Fruit fly (Drosophila melanogaster) Kc167 (cell line): ENCODE data around the gene tal-1A.

Experiments
- Myc ChIP-seq: fragments of >200 bp; optimal IDR thresholded peaks from 2 replicates; lab custom pipeline; 2017; ENCODE audit warnings: missing external identifiers
- Sin3A ChIP-seq: fragments of >200 bp; optimal IDR thresholded peaks from 2 replicates; lab custom pipeline; 2018; ENCODE audit warnings: missing external identifiers
- h ChIP-seq: fragments of >200 bp; optimal IDR thresholded peaks from 3 replicates; lab custom pipeline; 2018; ENCODE audit warnings: missing external identifiers
- insv ChIP-seq: fragments of >200 bp; optimal IDR thresholded peaks from 3 replicates; lab custom pipeline; 2018; ENCODE audit warnings: missing external identifiers
- psq ChIP-seq: fragments of >200 bp; optimal IDR thresholded peaks from 2 replicates; lab custom pipeline; 2017; ENCODE audit warnings: missing external identifiers
- ttk ChIP-seq: sonication (Bioruptor generic); optimal IDR thresholded peaks from 2 replicates; lab custom pipeline; 2017; ENCODE audit warnings: missing external identifiers

tal-1A gene

DNA sequence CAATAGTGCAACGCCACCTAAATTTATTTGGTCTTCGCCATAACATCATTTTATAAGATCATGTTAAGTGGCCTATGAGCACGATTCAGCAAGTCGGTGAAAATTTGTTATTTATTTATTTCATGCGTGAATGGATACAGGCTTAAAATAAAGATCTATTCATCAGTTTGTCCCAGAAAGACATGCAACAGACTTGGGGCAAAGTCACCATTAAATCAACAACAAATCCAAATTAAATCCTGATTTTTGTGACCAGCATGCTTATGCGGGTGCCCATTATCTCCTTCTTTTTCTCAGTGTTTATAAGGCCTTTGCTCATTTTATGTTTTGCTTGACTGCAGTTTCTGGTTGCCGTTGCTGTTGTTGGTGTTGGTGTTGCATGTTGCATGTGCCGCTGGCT is 5.0 kb upstream of the tal-1A start:
- no peak for TF ChIP-seq insv (lab: Kevin White, UChicago)
- TF ChIP-seq psq (lab: Kevin White, UChicago), result no peak
- TF ChIP-seq Sin3A, result no peak
- no peak for TF ChIP-seq ttk
- no peak for TF ChIP-seq h (lab: Kevin White, UChicago)
- no peak for TF ChIP-seq Myc (lab: Kevin White, UChicago)

DNA sequence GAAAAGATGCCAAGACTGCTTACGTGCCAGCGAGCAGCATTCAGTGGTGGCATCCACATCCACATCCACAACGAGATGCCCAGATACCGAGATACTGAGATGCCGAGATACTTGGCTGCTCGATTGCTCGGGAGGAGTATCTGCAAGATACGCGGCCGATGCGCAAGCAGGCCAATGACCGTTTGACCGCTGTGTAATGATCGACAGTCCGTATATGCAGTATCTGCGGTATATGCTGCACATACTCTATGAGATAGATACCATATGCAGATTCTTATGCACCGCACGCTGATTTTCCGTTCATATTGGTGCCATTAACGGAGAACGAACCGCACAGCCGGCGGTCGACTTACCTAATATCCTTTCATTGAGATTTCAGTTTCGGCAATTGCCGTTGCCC is 3.6 kb upstream of the tal-1A start:
- TF ChIP-seq ttk, result no peak

DNA sequence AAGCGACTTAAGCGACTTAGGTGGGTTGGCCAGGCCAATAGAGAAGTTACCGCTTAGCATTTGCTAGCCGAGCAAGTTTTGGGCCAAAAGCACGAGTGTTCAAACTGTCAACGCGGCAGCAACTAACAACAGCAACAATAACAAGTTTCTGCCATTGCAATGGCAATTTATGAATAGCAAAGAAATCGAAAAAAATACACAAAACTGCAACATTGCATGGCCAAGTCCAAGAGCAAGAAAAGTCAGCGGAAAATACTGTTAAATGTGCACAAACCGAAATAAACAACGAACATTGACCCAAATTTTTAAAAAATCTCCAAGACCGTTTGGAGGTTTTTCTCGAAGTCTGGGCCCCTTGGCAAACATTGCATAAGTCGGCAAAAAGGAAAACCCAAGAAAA is 2.6 kb upstream of the tal-1A start:
- TF ChIP-seq h (lab: Kevin White, UChicago) (no peak), Sin3A (no peak), Myc (lab: Kevin White, UChicago) (no peak), ttk (no peak), insv (lab: Kevin White, UChicago) (no peak), psq (lab: Kevin White, UChicago) (no peak)

DNA sequence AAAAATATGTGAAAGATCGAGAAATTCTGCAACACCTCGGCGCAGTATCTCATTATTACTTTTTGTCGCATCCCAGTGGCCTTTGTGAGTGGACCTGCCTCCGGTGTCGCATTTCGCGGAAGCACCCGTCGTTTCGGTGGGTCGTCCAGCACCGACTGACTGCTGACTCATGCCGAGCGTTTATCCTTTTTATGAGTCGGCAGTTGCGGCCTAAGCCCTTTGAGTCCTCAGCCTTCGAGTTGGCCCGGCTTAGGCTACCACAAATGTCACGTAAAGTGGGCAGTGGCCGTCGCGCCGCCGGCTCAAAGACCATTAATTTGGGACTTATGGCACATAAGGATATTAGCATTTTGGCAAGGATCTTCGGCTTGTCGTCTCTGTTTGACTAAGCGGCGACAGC is 1.2 kb upstream of the tal-1A start:
- TF ChIP-seq psq (lab: Kevin White, UChicago) (no peak), h (lab: Kevin White, UChicago) (no peak), Sin3A (no peak), ttk (no peak), Myc (lab: Kevin White, UChicago) (no peak), insv (lab: Kevin White, UChicago) (no peak)

DNA sequence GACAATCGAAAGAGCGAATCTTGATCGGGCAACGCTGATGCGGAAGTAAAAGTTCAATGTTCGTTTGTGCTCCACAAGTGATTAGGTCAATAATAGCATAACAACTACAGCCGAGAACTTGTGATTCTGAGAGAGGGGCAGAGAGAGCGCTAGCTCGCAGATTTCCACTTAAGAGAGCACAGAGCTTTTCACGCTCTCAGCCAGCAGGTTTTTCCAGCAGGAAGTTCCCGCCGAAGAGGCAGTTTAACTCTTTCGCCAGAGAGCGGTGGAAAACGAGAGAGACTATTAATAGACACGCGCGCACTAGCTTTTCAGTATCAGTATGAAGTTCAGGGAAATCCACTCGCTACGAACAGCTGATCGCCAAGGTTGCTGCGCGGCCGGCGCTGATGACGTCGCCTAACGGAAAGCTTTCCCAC is 2.1 kb downstream of the tal-1A start:
- TF ChIP-seq ttk, result no peak
- TF ChIP-seq Myc (lab: Kevin White, UChicago), result no peak
- TF ChIP-seq psq (lab: Kevin White, UChicago), result no peak
- TF ChIP-seq insv (lab: Kevin White, UChicago), result no peak
- TF ChIP-seq h (lab: Kevin White, UChicago), result no peak
- TF ChIP-seq Sin3A, result no peak

DNA sequence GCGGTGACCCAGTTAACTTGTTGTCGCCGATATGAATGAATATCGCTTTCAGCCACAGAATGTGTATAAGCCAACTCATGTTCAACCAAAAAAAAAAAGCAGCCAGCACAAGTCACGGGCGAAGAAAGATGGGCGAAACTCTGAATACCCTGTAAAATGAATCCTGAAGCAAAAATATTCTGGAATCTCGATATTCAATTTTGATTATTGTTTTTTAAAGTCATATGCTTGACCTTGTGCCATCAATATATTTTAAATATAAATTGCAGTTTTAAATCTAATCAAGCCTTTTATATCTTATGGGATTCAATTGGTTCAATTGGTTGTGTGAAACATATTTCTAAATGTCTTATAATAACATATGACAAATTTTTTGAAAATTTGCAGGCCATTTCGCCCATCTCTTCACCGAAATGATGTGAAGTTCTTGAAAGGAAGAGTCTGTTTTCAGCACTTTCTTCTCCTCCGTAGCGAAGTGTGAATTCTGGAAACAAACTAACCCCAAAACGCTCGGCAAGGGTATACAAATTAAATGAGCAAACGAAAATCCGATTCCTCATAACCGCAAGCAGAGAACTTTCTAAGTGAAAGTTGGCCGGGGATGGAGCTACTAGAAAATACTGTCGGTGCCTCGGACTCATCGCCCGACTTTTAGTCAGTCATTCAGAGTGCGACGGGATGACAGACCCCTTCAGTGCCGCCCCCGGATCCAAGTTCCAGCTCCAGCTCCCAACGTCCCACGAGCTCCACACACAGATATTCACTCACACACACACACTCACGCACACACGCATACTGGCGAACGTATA is 2.9 kb downstream of the tal-1A start:
- TF ChIP-seq Sin3A, result no peak
- TF ChIP-seq ttk, result no peak
- TF ChIP-seq psq (lab: Kevin White, UChicago), result no peak
- TF ChIP-seq h (lab: Kevin White, UChicago), result no peak
- TF ChIP-seq insv (lab: Kevin White, UChicago), result no peak
- no peak for TF ChIP-seq Myc (lab: Kevin White, UChicago)

DNA sequence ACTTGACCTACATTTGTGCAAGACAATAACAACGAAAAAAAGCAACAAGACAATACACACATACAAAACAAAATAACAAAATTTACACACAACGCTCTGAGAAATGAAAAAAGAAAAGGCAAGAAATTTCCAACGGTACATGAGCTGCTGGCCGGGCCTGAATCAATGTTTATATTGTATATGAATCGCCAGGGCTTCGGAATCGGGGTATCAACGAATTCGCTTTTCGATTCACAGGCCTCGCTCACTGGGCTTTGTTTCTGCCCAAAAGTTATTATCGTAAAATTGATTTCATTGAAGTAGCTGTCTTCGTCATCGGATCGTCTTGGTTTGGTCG is 3.4 kb downstream of the tal-1A start:
- TF ChIP-seq ttk, result no peak
- TF ChIP-seq Sin3A, result no peak
- no peak for TF ChIP-seq Myc (lab: Kevin White, UChicago)
- TF ChIP-seq psq (lab: Kevin White, UChicago), result no peak
- TF ChIP-seq insv (lab: Kevin White, UChicago), result no peak
- no peak for TF ChIP-seq h (lab: Kevin White, UChicago)

DNA sequence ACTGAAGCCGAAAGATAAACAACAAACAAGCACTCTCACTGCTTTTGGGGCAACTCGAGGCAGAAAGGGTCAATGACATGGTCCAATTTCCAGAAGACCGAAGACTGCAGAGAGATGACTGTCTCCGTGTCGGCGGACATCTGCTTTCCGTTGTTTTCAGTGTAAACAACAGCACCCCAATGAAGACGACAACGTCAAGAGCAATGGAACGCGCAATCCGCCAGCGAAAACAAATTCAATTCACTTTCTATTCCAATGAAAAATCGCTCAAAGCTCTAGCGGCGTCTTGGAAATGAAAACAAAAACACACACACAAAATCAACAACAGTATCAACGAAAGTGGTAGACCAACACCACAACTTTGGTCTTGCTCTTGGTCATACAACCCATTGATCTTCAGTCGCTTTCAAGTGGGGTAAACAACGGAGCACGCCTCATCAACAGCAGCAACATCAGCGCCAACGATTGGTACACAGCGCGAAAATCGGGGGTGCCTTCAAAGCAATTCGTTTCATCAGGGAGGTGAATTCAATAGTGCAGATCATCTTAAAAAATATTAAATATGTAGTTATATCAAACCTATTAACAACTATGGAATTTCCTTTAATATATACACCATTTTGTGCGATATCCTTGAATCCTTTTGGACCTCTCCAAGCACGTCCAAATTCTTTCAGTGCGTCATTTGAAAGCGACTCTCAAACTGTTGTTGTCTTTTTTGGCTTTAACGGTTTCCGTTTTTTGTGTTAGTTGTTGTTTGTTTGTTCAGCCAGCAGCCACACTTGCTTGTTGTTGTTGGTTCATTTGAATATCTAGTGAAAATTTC is 4.8 kb downstream of the tal-1A start:
- TF ChIP-seq psq (lab: Kevin White, UChicago), result no peak
- no peak for TF ChIP-seq Myc (lab: Kevin White, UChicago)
- no peak for TF ChIP-seq ttk
- no peak for TF ChIP-seq insv (lab: Kevin White, UChicago)
- TF ChIP-seq h (lab: Kevin White, UChicago), result no peak
- TF ChIP-seq Sin3A, result no peak

DNA sequence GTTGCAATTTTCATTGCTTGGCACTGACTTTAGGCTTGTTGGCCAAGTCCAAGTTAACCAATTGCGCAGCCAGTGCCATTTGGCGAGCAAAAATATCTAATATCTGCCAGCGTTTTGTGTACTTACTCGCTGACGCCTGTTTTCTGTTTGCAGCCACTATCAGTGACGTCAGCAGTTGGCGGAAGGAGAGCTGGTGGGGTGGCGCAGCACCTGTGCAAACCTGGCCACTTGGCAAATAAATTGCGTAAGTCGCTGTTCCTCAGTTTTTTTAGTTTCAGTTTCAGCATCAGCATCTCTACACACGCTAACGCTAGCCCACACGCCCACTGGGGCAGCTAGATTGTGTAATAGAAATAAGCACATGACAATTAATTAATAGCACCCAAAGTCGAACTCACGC is 6.1 kb downstream of the tal-1A start:
- TF ChIP-seq psq (lab: Kevin White, UChicago), result no peak
- no peak for TF ChIP-seq Myc (lab: Kevin White, UChicago)
- TF ChIP-seq h (lab: Kevin White, UChicago), result no peak
- TF ChIP-seq Sin3A, result no peak
- TF ChIP-seq ttk, result no peak
- no peak for TF ChIP-seq insv (lab: Kevin White, UChicago)

DNA sequence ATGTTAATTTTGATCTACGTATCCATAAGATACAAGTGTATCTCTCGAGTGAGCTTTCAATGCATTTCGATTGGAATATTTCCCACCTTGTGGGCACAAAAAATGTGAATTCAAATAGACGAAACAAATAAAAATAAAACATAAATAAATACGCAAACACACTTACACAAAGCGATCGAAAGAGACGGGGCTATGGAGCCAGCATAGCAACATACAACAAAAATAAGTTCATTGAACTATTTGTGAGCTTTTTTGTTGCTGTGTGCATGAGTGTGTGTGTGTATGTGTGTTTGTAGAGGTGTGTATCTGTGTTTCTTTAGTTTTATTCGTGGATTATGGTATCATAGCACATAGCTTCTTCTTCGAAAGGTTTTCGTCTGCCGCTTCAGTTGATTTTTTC is 7.6 kb downstream of the tal-1A start:
- TF ChIP-seq Sin3A (no peak), ttk (no peak), Myc (lab: Kevin White, UChicago) (no peak), h (lab: Kevin White, UChicago) (no peak), psq (lab: Kevin White, UChicago) (no peak), insv (lab: Kevin White, UChicago) (no peak)

DNA sequence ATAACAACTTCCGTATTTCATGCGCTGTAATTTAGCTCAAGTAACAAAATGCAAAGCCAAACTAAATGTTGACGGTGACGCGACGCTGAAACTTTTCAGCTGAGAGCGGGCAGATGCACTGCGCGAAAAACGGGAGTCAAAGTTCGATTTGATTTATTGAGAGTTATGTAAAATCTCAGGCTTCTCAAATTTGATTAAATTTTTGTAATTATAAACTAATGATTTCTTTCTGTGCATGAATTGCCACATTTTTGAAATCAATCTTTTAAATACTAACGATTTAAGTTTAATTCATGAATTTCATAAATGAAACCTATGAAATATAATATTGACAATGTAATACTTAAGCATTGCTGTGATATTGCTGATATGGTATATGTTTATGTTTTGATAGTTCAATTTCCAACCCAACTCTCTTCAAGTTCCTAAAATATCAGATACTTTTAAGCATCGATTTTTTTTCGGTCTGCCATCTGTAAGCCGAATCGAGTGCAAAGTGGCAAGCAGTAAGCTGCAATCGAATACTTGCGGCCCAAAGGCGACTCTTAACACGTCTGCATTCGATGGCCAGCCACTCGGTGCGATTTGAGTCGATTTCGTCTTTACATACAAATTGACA is 9.8 kb downstream of the tal-1A start:
- TF ChIP-seq Sin3A (no peak), psq (lab: Kevin White, UChicago) (no peak), insv (lab: Kevin White, UChicago) (no peak), ttk (no peak), h (lab: Kevin White, UChicago) (no peak), Myc (lab: Kevin White, UChicago) (no peak)
